Worm (Caenorhabditis elegans) whole organism, L2 larva: ENCODE data around the gene klp-13.

ENCODE experiments used
- R02D3.7 ChIP-seq: fragments of 150-350 bp; optimal IDR thresholded peaks from 2 replicates; lab custom pipeline; 2014; ENCODE audit warnings: missing biosample characterization, missing genetic modification characterization
- aly-2 ChIP-seq: fragments of 150-350 bp; optimal IDR thresholded peaks from 2 replicates; lab custom pipeline; 2014; ENCODE audit warnings: missing biosample characterization, missing genetic modification characterization
- ama-1 ChIP-seq: fragments of 150-350 bp; optimal IDR thresholded peaks from 2 replicates; lab custom pipeline; 2018; ENCODE audit warnings: inconsistent platforms
- ceh-16 ChIP-seq: fragments of 150-350 bp; optimal IDR thresholded peaks from 2 replicates; lab custom pipeline; 2014; ENCODE audit warnings: missing biosample characterization, missing genetic modification characterization
- dmd-4 ChIP-seq: sonication (generic microtip); optimal IDR thresholded peaks from 2 replicates; lab custom pipeline; 2017; ENCODE audit warnings: missing biosample characterization, missing genetic modification characterization
- lin-39 ChIP-seq: fragments of 150-350 bp; optimal IDR thresholded peaks from 2 replicates; lab custom pipeline; 2014; ENCODE audit warnings: missing biosample characterization, missing genetic modification reagents, missing genetic modification characterization
- lsy-2 ChIP-seq, 2 experiments: fragments of 150-350 bp in 1 of 2; sonication (generic microtip) in 1 of 2; optimal IDR thresholded peaks; 2 replicates each; lab custom pipeline; 2014 to 2017; ENCODE audit warnings: missing biosample characterization in 2 of 2, missing genetic modification characterization in 2 of 2
- nhr-11 ChIP-seq: fragments of 150-350 bp; optimal IDR thresholded peaks from 2 replicates; lab custom pipeline; 2014; ENCODE audit warnings: missing biosample characterization, missing genetic modification characterization
- nhr-237 ChIP-seq: fragments of 150-350 bp; optimal IDR thresholded peaks from 2 replicates; lab custom pipeline; 2014; ENCODE audit warnings: missing biosample characterization, missing genetic modification characterization
- nhr-25 ChIP-seq: fragments of 150-350 bp; sonication (generic microtip); optimal IDR thresholded peaks from 3 replicates; lab custom pipeline; 2014; ENCODE audit warnings: missing biosample characterization, missing genetic modification characterization
- snpc-4 ChIP-seq: fragments of 150-350 bp; optimal IDR thresholded peaks from 2 replicates; lab custom pipeline; 2014; ENCODE audit warnings: missing biosample characterization, missing genetic modification characterization
- unc-62 ChIP-seq: fragments of 150-350 bp; optimal IDR thresholded peaks from 2 replicates; lab custom pipeline; 2014; ENCODE audit warnings: missing biosample characterization, missing genetic modification reagents, missing genetic modification characterization
- zag-1 ChIP-seq: fragments of 150-350 bp; optimal IDR thresholded peaks from 2 replicates; lab custom pipeline; 2014; ENCODE audit warnings: missing biosample characterization, missing genetic modification characterization
- ztf-1 ChIP-seq: fragments of 200-800 bp; sonication (Bioruptor generic); conservative IDR thresholded peaks from 2 replicates; pipeline ENCODE4 v1.3.6; 2022; ENCODE audit warnings: missing genetic modification characterization, missing compliant biosample characterization

- no peak for TF ChIP-seq aly-2
- TF ChIP-seq R02D3.7 (tag; lab: Kevin White, UChicago): no peak
- TF ChIP-seq nhr-237 (tag; lab: Kevin White, UChicago): no peak
- TF ChIP-seq ama-1 (lab: Kevin White, UChicago): no peak
- no peak for TF ChIP-seq dmd-4 (tag; lab: Kevin White, UChicago)
- no peak for TF ChIP-seq lsy-2 (tag; optimal IDR thresholded peaks at IDR 0.05; lab: Kevin White, UChicago)
- no peak for TF ChIP-seq nhr-25
- no peak for TF ChIP-seq snpc-4 (tag; lab: Kevin White, UChicago)
- TF ChIP-seq ztf-1: no peak
- TF ChIP-seq unc-62 (GFP tag; lab: Kevin White, UChicago): no peak
- TF ChIP-seq nhr-11 (tag; lab: Kevin White, UChicago): no peak
- no peak for TF ChIP-seq ceh-16 (tag; lab: Kevin White, UChicago)
- no peak for TF ChIP-seq zag-1
- no peak for TF ChIP-seq lin-39
Observed at ce11 chrX:5972212-5972611, 12.6 kb upstream of the klp-13 start.
